Fruit fly (Drosophila melanogaster) whole organism, adult: ENCODE measurements around the gene CG7218.

Experiments
- CG11617 ChIP-seq: fragments of 200-800 bp; sonication (Bioruptor generic); optimal IDR thresholded peaks from 2 replicates; lab custom pipeline; 2017; ENCODE audit warnings: mild to moderate bottlenecking, missing biosample characterization, missing genetic modification reagents, missing genetic modification characterization
- CG7101 ChIP-seq: fragments of 200-800 bp; sonication (Bioruptor generic); optimal IDR thresholded peaks from 2 replicates; lab custom pipeline; 2018; ENCODE audit warnings: missing biosample characterization, mild to moderate bottlenecking, missing genetic modification characterization, moderate library complexity
- Mnt ChIP-seq: fragments of 200-800 bp; sonication (Bioruptor generic); optimal IDR thresholded peaks from 2 replicates; lab custom pipeline; 2016; ENCODE audit warnings: missing biosample characterization, mild to moderate bottlenecking, missing genetic modification characterization
- cic ChIP-seq: fragments of 200-800 bp; sonication (Bioruptor generic); optimal IDR thresholded peaks from 2 replicates; lab custom pipeline; 2017; ENCODE audit warnings: missing biosample characterization, mild to moderate bottlenecking, missing genetic modification characterization, moderate library complexity
- kay ChIP-seq: fragments of 200-800 bp; sonication (Bioruptor generic); peaks from one replicate; lab custom pipeline; 2016; ENCODE audit warnings: missing biosample characterization, missing genetic modification characterization, borderline replicate concordance
- tj ChIP-seq: fragments of 200-800 bp; sonication (Bioruptor generic); optimal IDR thresholded peaks from 3 replicates; lab custom pipeline; 2017; ENCODE audit warnings: missing biosample characterization, mild to moderate bottlenecking, missing genetic modification characterization, moderate library complexity

dm6 chr3R:18164052-18164722 lies at the start of gene CG7218, which contains the start of gene Cbp20:
- no peak for TF ChIP-seq kay (GFP tag; lab: Kevin White, UChicago)
- peak; percentile 70 for TF ChIP-seq CG11617 (GFP tag; lab: Kevin White, UChicago)
- peak; percentile 68 for TF ChIP-seq tj (GFP tag; lab: Kevin White, UChicago)
- peak; percentile 44 for TF ChIP-seq Mnt (GFP tag; lab: Kevin White, UChicago)
- peak; percentile 13 for TF ChIP-seq cic (GFP tag; lab: Kevin White, UChicago)
- peak; percentile 81 for TF ChIP-seq CG7101 (tag; lab: Kevin White, UChicago)
